Worm (Caenorhabditis elegans): Measurements from ENCODE around the gene srx-117.

The srx-117 gene

DNA sequence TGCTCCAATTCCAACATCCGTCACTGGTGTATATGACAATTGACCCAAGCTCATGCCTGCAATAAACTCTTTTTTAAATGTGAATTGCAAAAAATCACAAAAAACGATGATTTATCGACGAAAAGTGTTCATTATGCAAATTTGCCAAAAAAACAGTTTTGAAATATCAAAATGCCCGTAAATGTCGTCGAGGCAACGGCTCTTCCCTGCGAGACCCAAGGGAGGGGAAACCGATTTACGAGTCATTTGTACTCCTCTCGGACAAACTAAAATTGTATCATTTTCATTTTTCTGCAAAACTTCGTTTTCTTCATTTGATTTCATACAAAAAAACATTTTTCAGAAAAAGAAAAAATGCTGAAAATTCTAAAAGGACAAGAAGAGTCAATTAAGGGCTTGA, 40.3 kb downstream of the srx-117 start, which contains the start of the genes hmgs-1 and F25B4.4 (continued):
- TF ChIP-seq lag-1 (GFP tag; IDR thresholded peaks at IDR 0.05), result no peak
- no peak for TF ChIP-seq K11D2.4 (GFP tag; IDR thresholded peaks at IDR 0.05)
- TF ChIP-seq sptf-2 (GFP tag; optimal IDR thresholded peaks at IDR 0.05), result no peak
- no peak for TF ChIP-seq ztf-26 (tag; optimal IDR thresholded peaks at IDR 0.05)
- peak; percentile 43; the same call in 1 of the 2 replicates for TF ChIP-seq Y95B8A.8 (GFP tag; IDR thresholded peaks at IDR 0.05)
- no peak for TF ChIP-seq ceh-40 (GFP tag; IDR thresholded peaks at IDR 0.05)
- TF ChIP-seq madf-6 (GFP tag; IDR thresholded peaks at IDR 0.05), result peak; percentile 83
- TF ChIP-seq lsy-27 (tag; optimal IDR thresholded peaks at IDR 0.05; ENCODE audit: borderline replicate concordance, insufficient read depth), result no peak
- TF ChIP-seq chd-7 (tag; optimal IDR thresholded peaks at IDR 0.05), result no peak
- TF ChIP-seq mcd-1 (GFP tag; IDR thresholded peaks at IDR 0.05), result peak; percentile 86
- no peak for TF ChIP-seq let-526 (GFP tag; IDR thresholded peaks at IDR 0.05)
- no peak for TF ChIP-seq Y67H2A.10 (GFP tag; conservative IDR thresholded peaks at IDR 0.05)
- TF ChIP-seq lin-35 (GFP tag; optimal IDR thresholded peaks at IDR 0.05), result peak in 2 of 3 experiments; percentile 39 to 85
- TF ChIP-seq atf-7 (tag; optimal IDR thresholded peaks at IDR 0.05), result no peak
- TF ChIP-seq Y53F4B.3 (GFP tag; IDR thresholded peaks at IDR 0.05), result no peak
- peak; percentile 55 for TF ChIP-seq efl-1 (GFP tag; optimal IDR thresholded peaks at IDR 0.05)
- peak; percentile 65 for TF ChIP-seq lsl-1 (GFP tag; optimal IDR thresholded peaks at IDR 0.05)
- no peak for TF ChIP-seq repo-1 (tag; optimal IDR thresholded peaks at IDR 0.05)
- no peak for TF ChIP-seq ztf-3 (GFP tag; optimal IDR thresholded peaks at IDR 0.05)
- peak; percentile 73 for TF ChIP-seq ceh-27 (GFP tag; optimal IDR thresholded peaks at IDR 0.05)
- TF ChIP-seq sea-2 (GFP tag; IDR thresholded peaks at IDR 0.05), result no peak
- peak; percentile 78 for TF ChIP-seq rcor-1 (GFP tag; IDR thresholded peaks at IDR 0.05)
- TF ChIP-seq die-1 (tag; optimal IDR thresholded peaks at IDR 0.05), result no peak
- TF ChIP-seq rpc-1 (optimal IDR thresholded peaks at IDR 0.05), result no peak
- TF ChIP-seq rpc-1 (tag; optimal IDR thresholded peaks at IDR 0.05), result no peak
- TF ChIP-seq hlh-12 (tag; optimal IDR thresholded peaks at IDR 0.05), result no peak
- TF ChIP-seq nfya-1 (tag; optimal IDR thresholded peaks at IDR 0.05; ENCODE audit: borderline replicate concordance, insufficient read depth), result no peak
- TF ChIP-seq egrh-3 (GFP tag; IDR thresholded peaks at IDR 0.05), result peak; percentile 42
- TF ChIP-seq nhr-27 (tag; optimal IDR thresholded peaks at IDR 0.05), result no peak
- TF ChIP-seq tlf-1 (GFP tag; optimal IDR thresholded peaks at IDR 0.05), result peak; percentile 77
- TF ChIP-seq him-1 (tag; optimal IDR thresholded peaks at IDR 0.05), result peak; percentile 22
- 0 out of 2 replicates have a peak, but pooled peaks have one; percentile 30 for TF ChIP-seq madf-3 (GFP tag; IDR thresholded peaks at IDR 0.05)
- TF ChIP-seq fkh-3 (tag; optimal IDR thresholded peaks at IDR 0.05), result no peak
- 0 out of 2 replicates have a peak, but pooled peaks have one; percentile 54 for TF ChIP-seq ztf-28 (GFP tag; IDR thresholded peaks at IDR 0.05)
- no peak for TF ChIP-seq ccch-3 (GFP tag; optimal IDR thresholded peaks at IDR 0.05)
- TF ChIP-seq Y56A3A.18 (GFP tag; IDR thresholded peaks at IDR 0.05), result no peak
- TF ChIP-seq aptf-3 (GFP tag; IDR thresholded peaks at IDR 0.05), result no peak
- peak; percentile 8 for TF ChIP-seq madf-10 (tag; optimal IDR thresholded peaks at IDR 0.05)
- TF ChIP-seq F55B11.4 (tag; optimal IDR thresholded peaks at IDR 0.05; ENCODE audit: borderline replicate concordance, insufficient read depth), result no peak
- no peak for TF ChIP-seq C17E4.6 (GFP tag; IDR thresholded peaks at IDR 0.05)
- peak; percentile 66 for TF ChIP-seq tbp1 (GFP tag; optimal IDR thresholded peaks at IDR 0.05)
- TF ChIP-seq attf-5 (GFP tag; optimal IDR thresholded peaks at IDR 0.05), result peak; percentile 93
- peak; percentile 50; the same call in 1 of the 2 replicates for TF ChIP-seq C06A6.2 (GFP tag; conservative IDR thresholded peaks at IDR 0.05)
- TF ChIP-seq mes-4 (tag; optimal IDR thresholded peaks at IDR 0.05), result no peak
- no peak for TF ChIP-seq tbx-9 (tag; optimal IDR thresholded peaks at IDR 0.05; ENCODE audit: borderline replicate concordance)
- peak; percentile 43 for TF ChIP-seq dpl-1 (GFP tag; optimal IDR thresholded peaks at IDR 0.05)
- TF ChIP-seq ceh-58 (GFP tag; IDR thresholded peaks at IDR 0.05), result no peak
- TF ChIP-seq hrde-1 (tag; optimal IDR thresholded peaks at IDR 0.05; ENCODE audit: borderline replicate concordance), result no peak
- no peak for TF ChIP-seq ztf-22 (GFP tag; optimal IDR thresholded peaks at IDR 0.05)
